Worm (Caenorhabditis elegans) whole organism, young adult: Measurements from ENCODE around the gene bath-21.

Source experiments
- F22D6.2 ChIP-seq: sonication (generic microtip); optimal IDR thresholded peaks from 2 replicates; lab custom pipeline; 2016; ENCODE audit warnings: mild to moderate bottlenecking, missing genetic modification characterization, missing compliant biosample characterization
- F39B2.1 ChIP-seq: fragments of 200-800 bp; sonication (Bioruptor generic); IDR thresholded peaks from 2 replicates; pipeline ENCODE4 v1.3.6; 2022; ENCODE audit warnings: missing genetic modification reagents, missing genetic modification characterization, missing compliant biosample characterization
- F57A8.1 ChIP-seq: fragments of 200-800 bp; sonication (Bioruptor generic); optimal IDR thresholded peaks from 2 replicates; lab custom pipeline; 2018; ENCODE audit warnings: mild to moderate bottlenecking, missing genetic modification characterization, moderate library complexity, missing compliant biosample characterization
- T07F8.4 ChIP-seq: sonication (generic microtip); optimal IDR thresholded peaks from 2 replicates; lab custom pipeline; 2016; ENCODE audit warnings: mild to moderate bottlenecking, missing genetic modification characterization, moderate library complexity, missing compliant biosample characterization
- Y95B8A.8 ChIP-seq: fragments of 200-800 bp; sonication (Bioruptor generic); IDR thresholded peaks from 2 replicates; pipeline ENCODE4 v1.3.6; 2022; ENCODE audit warnings: missing genetic modification reagents, missing genetic modification characterization, missing compliant biosample characterization
- akir-1 ChIP-seq: fragments of 200-800 bp; sonication (Bioruptor generic); optimal IDR thresholded peaks from 2 replicates; lab custom pipeline; 2018; ENCODE audit warnings: mild to moderate bottlenecking, missing genetic modification characterization, moderate library complexity, missing compliant biosample characterization
- aptf-2 ChIP-seq: fragments of 200-800 bp; sonication (Bioruptor generic); conservative IDR thresholded peaks from 2 replicates; pipeline ENCODE4 v1.3.6; 2022; ENCODE audit warnings: missing genetic modification reagents, missing genetic modification characterization, missing compliant biosample characterization
- aptf-3 ChIP-seq: fragments of 200-800 bp; sonication (Bioruptor generic); IDR thresholded peaks from 2 replicates; pipeline ENCODE4 v1.3.6; 2022; ENCODE audit warnings: missing genetic modification characterization, missing compliant biosample characterization
- attf-6 ChIP-seq: fragments of 200-800 bp; sonication (Bioruptor generic); IDR thresholded peaks from 2 replicates; pipeline ENCODE4 v1.3.6; 2022; ENCODE audit warnings: missing genetic modification reagents, missing genetic modification characterization, missing compliant biosample characterization
- ceh-40 ChIP-seq: fragments of 200-800 bp; sonication (Bioruptor generic); IDR thresholded peaks from 2 replicates; pipeline ENCODE4 v1.3.6; 2022; ENCODE audit warnings: missing genetic modification characterization, missing compliant biosample characterization
- die-1 ChIP-seq: sonication (generic microtip); optimal IDR thresholded peaks from 2 replicates; lab custom pipeline; 2016; ENCODE audit warnings: missing genotype, mild to moderate bottlenecking, missing genetic modification characterization, missing compliant biosample characterization
- dpff-1 ChIP-seq: sonication (generic microtip); optimal IDR thresholded peaks from 2 replicates; lab custom pipeline; 2017; ENCODE audit warnings: mild to moderate bottlenecking, missing genetic modification characterization, missing compliant biosample characterization
- efl-1 ChIP-seq: fragments of 150-350 bp; optimal IDR thresholded peaks from 2 replicates; lab custom pipeline; 2014; ENCODE audit warnings: missing biosample characterization, missing genetic modification reagents, missing genetic modification characterization
- fkh-3 ChIP-seq: sonication (generic microtip); optimal IDR thresholded peaks from 2 replicates; lab custom pipeline; 2016; ENCODE audit warnings: mild to moderate bottlenecking, missing genetic modification characterization, missing compliant biosample characterization
- hlh-12 ChIP-seq: sonication (generic microtip); optimal IDR thresholded peaks from 2 replicates; lab custom pipeline; 2016; ENCODE audit warnings: missing genetic modification characterization, missing compliant biosample characterization
- hsf-1 ChIP-seq: fragments of 200-800 bp; sonication (Bioruptor generic); IDR thresholded peaks from 2 replicates; pipeline ENCODE4 v1.3.6; 2022; ENCODE audit warnings: missing genetic modification reagents, missing genetic modification characterization, missing compliant biosample characterization
- lin-40 ChIP-seq: sonication (generic microtip); optimal IDR thresholded peaks from 2 replicates; lab custom pipeline; 2016; ENCODE audit warnings: missing genetic modification characterization, mild to moderate bottlenecking, missing compliant biosample characterization, missing genotype, missing genetic modification reagents
- madf-6 ChIP-seq: fragments of 200-800 bp; sonication (Bioruptor generic); IDR thresholded peaks from 2 replicates; pipeline ENCODE4 v1.3.6; 2022; ENCODE audit warnings: missing genetic modification reagents, missing genetic modification characterization, missing compliant biosample characterization
- mes-4 ChIP-seq: sonication (generic microtip); optimal IDR thresholded peaks from 2 replicates; lab custom pipeline; 2016; ENCODE audit warnings: missing genotype, missing genetic modification characterization, missing compliant biosample characterization
- mxl-1 ChIP-seq: sonication (generic microtip); optimal IDR thresholded peaks from 2 replicates; lab custom pipeline; 2016; ENCODE audit warnings: missing genetic modification characterization, missing compliant biosample characterization
- nfya-1 ChIP-seq: sonication (generic microtip); optimal IDR thresholded peaks from 2 replicates; lab custom pipeline; 2017; ENCODE audit warnings: antibody characterized with exemption, missing compliant biosample characterization, missing genetic modification characterization, borderline replicate concordance; ENCODE audit not compliant: insufficient read depth
- nhr-120 ChIP-seq: fragments of 200-800 bp; sonication (Bioruptor generic); IDR thresholded peaks from 2 replicates; pipeline ENCODE4 v1.3.6; 2022; ENCODE audit warnings: missing genetic modification characterization, missing compliant biosample characterization
- nhr-179 ChIP-seq: sonication (generic microtip); optimal IDR thresholded peaks from 2 replicates; lab custom pipeline; 2016; ENCODE audit warnings: mild to moderate bottlenecking, missing genetic modification characterization, missing compliant biosample characterization
- nhr-80 ChIP-seq: sonication (generic microtip); optimal IDR thresholded peaks from 2 replicates; lab custom pipeline; 2016; ENCODE audit warnings: missing genetic modification characterization, missing compliant biosample characterization
- rec-8 ChIP-seq, 2 experiments: sonication (generic microtip); optimal IDR thresholded peaks; 2 replicates each; lab custom pipeline; 2016; ENCODE audit warnings: mild to moderate bottlenecking in 2 of 2, missing genetic modification characterization in 2 of 2, missing genetic modification reagents in 2 of 2, missing genotype in 2 of 2, missing biosample characterization in 1 of 2, missing compliant biosample characterization in 1 of 2, moderate library complexity in 1 of 2
- snpc-1.1 ChIP-seq: sonication (generic microtip); optimal IDR thresholded peaks from 2 replicates; lab custom pipeline; 2017; ENCODE audit warnings: missing genetic modification characterization, mild to moderate bottlenecking, missing compliant biosample characterization, antibody characterized with exemption, moderate library complexity, missing genotype, missing genetic modification reagents; ENCODE audit not compliant: insufficient read depth
- snpc-4 ChIP-seq, 5 experiments: fragments of 150-350 bp in 1 of 5; sonication (generic microtip) in 4 of 5; optimal IDR thresholded peaks; 2 replicates each; lab custom pipeline; 2014 to 2018; ENCODE audit warnings: missing genetic modification characterization in 5 of 5, missing biosample characterization in 3 of 5, antibody characterized with exemption in 2 of 5, mild to moderate bottlenecking in 2 of 5, missing compliant biosample characterization in 2 of 5, missing genotype in 2 of 5, moderate library complexity in 2 of 5, missing genetic modification reagents in 1 of 5
- tbx-9 ChIP-seq: sonication (generic microtip); optimal IDR thresholded peaks from 2 replicates; lab custom pipeline; 2016; ENCODE audit warnings: borderline replicate concordance, missing genetic modification characterization, inconsistent platforms, missing compliant biosample characterization
- xnd-1 ChIP-seq: sonication (generic microtip); optimal IDR thresholded peaks from 2 replicates; lab custom pipeline; 2016; ENCODE audit warnings: missing genotype, missing genetic modification reagents, missing genetic modification characterization, missing compliant biosample characterization
- ztf-18 ChIP-seq: sonication (generic microtip); optimal IDR thresholded peaks from 2 replicates; lab custom pipeline; 2016; ENCODE audit warnings: missing genotype, mild to moderate bottlenecking, missing genetic modification characterization, missing compliant biosample characterization
- ztf-26 ChIP-seq: sonication (generic microtip); optimal IDR thresholded peaks from 2 replicates; lab custom pipeline; 2017; ENCODE audit warnings: missing genetic modification characterization, missing compliant biosample characterization

The bath-21 gene

DNA sequence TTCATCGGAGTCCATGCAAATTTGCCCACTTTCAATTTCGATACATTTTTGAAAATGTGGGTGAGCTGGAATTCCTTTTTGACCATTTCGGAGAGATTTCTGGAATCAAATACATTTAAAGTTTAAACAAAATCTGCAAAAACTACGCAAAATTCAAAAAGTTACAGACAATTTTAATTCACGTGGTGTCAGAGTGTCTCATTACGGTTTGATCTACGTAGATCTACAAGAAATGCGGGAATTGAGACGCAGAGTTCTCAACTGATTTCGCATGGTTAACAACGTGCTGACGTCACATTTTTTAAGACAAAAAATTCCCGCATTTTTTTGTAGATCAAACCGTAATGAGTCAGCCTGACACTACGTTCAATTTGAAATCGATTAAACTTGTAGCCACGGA is at the start of gene bath-21:
TSS of gene bath-21 (minus strand) at position 101 of the 400 bp plus-strand sequence.
- TF ChIP-seq akir-1 (GFP tag; lab: Kevin White, UChicago) (no peak), ztf-18 (tag; lab: Kevin White, UChicago) (no peak), aptf-3 (GFP tag; lab: Robert Waterston, UW) (no peak), attf-6 (GFP tag; lab: Robert Waterston, UW) (no peak), nhr-80 (tag; lab: Kevin White, UChicago) (no peak), mes-4 (tag; lab: Kevin White, UChicago) (no peak), F57A8.1 (GFP tag; lab: Kevin White, UChicago) (no peak)

DNA sequence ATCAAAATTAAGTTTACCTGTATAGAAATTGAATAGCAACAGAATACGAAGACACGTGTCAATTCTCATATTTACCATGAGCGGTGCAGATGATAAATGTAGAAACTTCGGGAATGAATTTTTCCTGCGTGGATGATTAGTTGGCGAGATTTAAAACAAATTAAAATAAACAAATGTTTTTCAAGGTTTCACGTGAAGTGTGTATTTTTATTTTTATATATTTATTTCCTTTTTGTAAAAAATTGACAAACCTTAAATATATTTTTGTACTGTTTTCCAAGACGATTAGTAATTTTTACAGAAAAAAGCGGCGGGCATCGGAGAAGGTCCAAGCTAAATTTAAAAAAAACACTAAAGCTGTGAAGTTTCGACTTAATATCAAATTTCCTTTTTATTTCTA is 49.1 kb upstream of the bath-21 start, which contains the start of gene F07E5.8:
TSS of gene F07E5.8 (minus strand) at position 101 of the 400 bp plus-strand sequence.
- no peak for TF ChIP-seq fkh-3 (tag; lab: Kevin White, UChicago)
- no peak for TF ChIP-seq snpc-4 (GFP tag; optimal IDR thresholded peaks at IDR 0.05; lab: Kevin White, UChicago)
- no peak for TF ChIP-seq snpc-4 (tag; optimal IDR thresholded peaks at IDR 0.05; lab: Kevin White, UChicago)
- no peak for TF ChIP-seq Y95B8A.8 (GFP tag; lab: Robert Waterston, UW)
- no peak for TF ChIP-seq efl-1 (GFP tag; lab: Kevin White, UChicago)
- TF ChIP-seq lin-40 (tag; lab: Kevin White, UChicago) = no peak
- TF ChIP-seq snpc-1.1 (tag; lab: Kevin White, UChicago) = no peak
- TF ChIP-seq die-1 = no peak
- no peak for TF ChIP-seq hlh-12 (tag; lab: Kevin White, UChicago)
- TF ChIP-seq tbx-9 = no peak
- no peak for TF ChIP-seq nfya-1 (tag; lab: Kevin White, UChicago)
- no peak for TF ChIP-seq F39B2.1 (GFP tag; lab: Robert Waterston, UW)
- TF ChIP-seq nhr-179 (tag; lab: Kevin White, UChicago) = no peak
- TF ChIP-seq xnd-1 (tag; lab: Kevin White, UChicago) = no peak

DNA sequence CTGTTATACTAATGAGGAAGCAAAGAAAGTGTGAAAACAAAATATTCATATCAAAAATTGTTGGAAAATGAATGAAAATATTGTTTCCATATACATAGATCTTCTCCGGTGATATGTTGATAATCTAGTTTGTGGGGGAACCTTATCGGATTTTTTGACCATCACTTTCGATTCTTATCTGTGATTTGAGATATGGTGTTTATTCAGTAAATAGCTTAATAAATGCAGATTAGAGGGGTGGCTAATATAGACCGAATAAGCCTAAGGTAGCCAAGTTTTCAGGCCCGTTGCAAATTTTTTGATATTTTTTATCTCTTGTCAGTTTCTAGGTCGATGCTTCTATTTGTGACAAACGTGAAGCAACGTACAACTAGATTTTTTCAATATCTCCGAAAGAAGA is 45.0 kb upstream of the bath-21 start, which contains the start of gene F07E5.7:
TSS of gene F07E5.7 (minus strand) at position 101 of the 400 bp plus-strand sequence.
- TF ChIP-seq rec-8 (tag; optimal IDR thresholded peaks at IDR 0.05; lab: Kevin White, UChicago) = no peak
- no peak for TF ChIP-seq F22D6.2 (tag; lab: Kevin White, UChicago)
- TF ChIP-seq nhr-120 (GFP tag; lab: Robert Waterston, UW) = no peak
- no peak for TF ChIP-seq hsf-1 (GFP tag; lab: Robert Waterston, UW)
- no peak for TF ChIP-seq T07F8.4 (tag; lab: Kevin White, UChicago)
- no peak for TF ChIP-seq snpc-1.1 (tag; lab: Kevin White, UChicago)
- no peak for TF ChIP-seq ceh-40 (GFP tag; lab: Robert Waterston, UW)
- no peak for TF ChIP-seq snpc-4 (GFP tag; optimal IDR thresholded peaks at IDR 0.05; lab: Kevin White, UChicago)
- TF ChIP-seq snpc-4 (tag; optimal IDR thresholded peaks at IDR 0.05; lab: Kevin White, UChicago) = no peak
- no peak for TF ChIP-seq madf-6 (GFP tag; lab: Robert Waterston, UW)
- TF ChIP-seq dpff-1 (tag; lab: Kevin White, UChicago) = no peak
- no peak for TF ChIP-seq mxl-1 (tag; lab: Kevin White, UChicago)
- TF ChIP-seq ztf-26 (tag; lab: Kevin White, UChicago) = no peak

DNA sequence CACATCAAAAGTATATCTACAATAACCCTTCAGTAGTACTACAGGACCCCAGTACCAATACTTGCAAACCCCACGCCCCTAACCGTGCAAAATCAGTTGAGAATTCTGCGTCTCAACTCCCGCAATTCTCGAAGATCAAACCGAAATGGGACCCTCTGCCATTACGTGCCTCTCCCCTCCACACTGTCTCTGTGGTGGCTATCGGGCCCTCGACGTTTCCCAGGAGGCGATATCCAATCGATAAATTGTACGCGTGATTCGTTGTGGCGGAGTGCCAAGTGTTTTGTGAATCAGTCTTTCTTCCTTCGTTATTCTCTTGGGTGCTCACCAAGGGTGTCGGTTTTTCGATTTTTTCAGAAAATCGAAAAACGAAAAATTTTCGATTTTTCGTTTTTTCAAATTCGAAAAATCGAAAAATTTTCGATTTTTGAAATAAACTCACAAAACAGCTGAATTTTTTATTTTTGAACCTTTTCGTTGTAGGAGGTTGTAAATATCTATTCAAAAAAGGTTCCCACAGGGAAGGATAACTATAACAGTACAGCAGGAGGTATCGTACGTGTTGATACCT is 41.1 kb upstream of the bath-21 start, which contains the start of gene F07E5.12:
TSS of gene F07E5.12 (plus strand) at position 521 of the 571 bp plus-strand sequence.
- TF ChIP-seq aptf-2 (peak; percentile 83), hsf-1 (GFP tag; lab: Robert Waterston, UW) (0 out of 2 replicates have a peak, but pooled peaks have one; percentile 17)
